Fruit fly (Drosophila melanogaster) S2 (cell line): ENCODE measurements around the gene CG9986.

ENCODE experiments used
- CG8478 ChIP-seq: fragments of >200 bp; optimal IDR thresholded peaks from 2 replicates; lab custom pipeline; 2018
- CTCF ChIP-seq, 2 experiments: fragments of >200 bp; optimal IDR thresholded peaks; 2 replicates each; lab custom pipeline; 2018

DNA sequence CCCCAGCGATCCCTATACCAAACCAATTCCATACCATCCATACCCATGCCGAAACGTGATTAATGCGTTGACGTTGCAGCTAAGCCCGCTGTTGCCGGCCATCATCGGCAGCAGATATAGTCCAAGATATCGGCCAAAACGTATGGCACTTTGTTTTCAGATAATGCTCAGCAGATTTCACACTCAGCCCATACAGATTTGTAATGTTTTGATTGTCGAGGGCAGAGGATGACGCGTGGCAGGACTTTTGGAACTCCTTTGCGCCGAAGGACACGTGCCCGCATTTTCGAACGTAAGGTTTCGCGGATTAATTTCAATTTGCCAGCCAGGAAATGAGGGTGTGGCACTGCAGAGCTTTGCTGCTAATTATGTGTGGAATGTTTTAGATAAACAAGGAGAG, 29.0 kb upstream of the CG9986 start:
- TF ChIP-seq CG8478 (lab: Kevin White, UChicago) (no peak), CTCF (optimal IDR thresholded peaks at IDR 0.05; lab: Kevin White, UChicago) (no peak)
